Fruit fly (Drosophila melanogaster): ENCODE data around the gene CG44000.

- TF ChIP-seq CG34367 (tag; optimal IDR thresholded peaks at IDR 0.05) (peak; percentile 88), fd96Ca (GFP tag; IDR thresholded peaks at IDR 0.05) (peak; percentile 90), Ets98B (GFP tag; IDR thresholded peaks at IDR 0.05) (peak; percentile 88), CG9948 (tag; optimal IDR thresholded peaks at IDR 0.05) (peak; percentile 89), CG17806 (tag; optimal IDR thresholded peaks at IDR 0.05) (peak; percentile 89), Pif1B (GFP tag; optimal IDR thresholded peaks at IDR 0.05) (peak; percentile 86), rn (GFP tag; IDR thresholded peaks at IDR 0.05) (peak; percentile 61; the same call in 1 of the 2 replicates)
These were observed 38.2 kb upstream of the CG44000 start for dm6 chr2L:5004677-5005463.

All from whole organism, pupa.